Fruit fly (Drosophila melanogaster) whole organism, prepupa: ENCODE measurements around the gene shep.

Experiments
- CG10631 ChIP-seq: fragments of 200-800 bp; sonication (Bioruptor generic); optimal IDR thresholded peaks from 2 replicates; lab custom pipeline; 2016; ENCODE audit warnings: missing biosample characterization, missing genetic modification characterization
- CG10669 ChIP-seq: fragments of 200-800 bp; sonication (Bioruptor generic); optimal IDR thresholded peaks from 3 replicates; lab custom pipeline; 2018; ENCODE audit warnings: missing biosample characterization, mild to moderate bottlenecking, missing genetic modification characterization, moderate library complexity
- CG11294 ChIP-seq: fragments of 200-800 bp; sonication (Bioruptor generic); IDR thresholded peaks from 2 replicates; pipeline ENCODE4 v1.3.6; 2022; ENCODE audit warnings: missing biosample characterization, missing genetic modification characterization
- CG11902 ChIP-seq: fragments of 200-800 bp; sonication (Bioruptor generic); optimal IDR thresholded peaks from 3 replicates; lab custom pipeline; 2016; ENCODE audit warnings: missing biosample characterization, missing genetic modification characterization
- CG1621 ChIP-seq: fragments of 200-800 bp; sonication (Bioruptor generic); optimal IDR thresholded peaks from 3 replicates; lab custom pipeline; 2018; ENCODE audit warnings: missing biosample characterization, mild to moderate bottlenecking, missing genetic modification characterization
- CG31627 ChIP-seq: fragments of 200-800 bp; sonication (Bioruptor generic); optimal IDR thresholded peaks from 3 replicates; lab custom pipeline; 2016; ENCODE audit warnings: missing biosample characterization, missing genetic modification characterization
- CG32006 ChIP-seq: fragments of 200-800 bp; sonication (Bioruptor generic); optimal IDR thresholded peaks from 3 replicates; lab custom pipeline; 2017; ENCODE audit warnings: missing biosample characterization, mild to moderate bottlenecking, missing genetic modification characterization
- CG34406 ChIP-seq: fragments of 200-800 bp; sonication (Bioruptor generic); optimal IDR thresholded peaks from 3 replicates; lab custom pipeline; 2016; ENCODE audit warnings: missing biosample characterization, missing genetic modification characterization
- CG3919 ChIP-seq: fragments of 200-800 bp; sonication (Bioruptor generic); optimal IDR thresholded peaks from 3 replicates; lab custom pipeline; 2016; ENCODE audit warnings: missing biosample characterization, missing genetic modification characterization
- CG4318 ChIP-seq: fragments of 200-800 bp; sonication (Bioruptor generic); optimal IDR thresholded peaks from 3 replicates; lab custom pipeline; 2017; ENCODE audit warnings: missing biosample characterization, mild to moderate bottlenecking, missing genetic modification characterization
- CG6163 ChIP-seq: fragments of 200-800 bp; sonication (Bioruptor generic); IDR thresholded peaks from 3 replicates; pipeline ENCODE4 v1.3.6; 2022; ENCODE audit warnings: missing biosample characterization, missing genetic modification characterization
- CG6276 ChIP-seq: fragments of 200-800 bp; sonication (Bioruptor generic); optimal IDR thresholded peaks from 2 replicates; lab custom pipeline; 2017; ENCODE audit warnings: missing biosample characterization, mild to moderate bottlenecking, missing genetic modification characterization
- CG6792 ChIP-seq: fragments of 200-800 bp; sonication (Bioruptor generic); optimal IDR thresholded peaks from 3 replicates; lab custom pipeline; 2016; ENCODE audit warnings: missing biosample characterization, missing genetic modification characterization
- CG6808 ChIP-seq: fragments of 200-800 bp; sonication (Bioruptor generic); optimal IDR thresholded peaks from 3 replicates; lab custom pipeline; 2017; ENCODE audit warnings: missing biosample characterization, missing genetic modification characterization, mild to moderate bottlenecking, moderate library complexity, missing genetic modification reagents
- CG8119 ChIP-seq: fragments of 200-800 bp; sonication (Bioruptor generic); IDR thresholded peaks from 3 replicates; pipeline ENCODE4 v1.3.6; 2022; ENCODE audit warnings: missing biosample characterization, missing genetic modification characterization
- CG8319 ChIP-seq: fragments of 200-800 bp; sonication (Bioruptor generic); optimal IDR thresholded peaks from 3 replicates; lab custom pipeline; 2016; ENCODE audit warnings: missing biosample characterization, missing genetic modification characterization
- CG8632 ChIP-seq: fragments of 200-800 bp; sonication (Bioruptor generic); optimal IDR thresholded peaks from 3 replicates; lab custom pipeline; 2016; ENCODE audit warnings: missing biosample characterization, missing genetic modification characterization
- CG9139 ChIP-seq: fragments of 200-800 bp; sonication (Bioruptor generic); optimal IDR thresholded peaks from 3 replicates; lab custom pipeline; 2017; ENCODE audit warnings: missing biosample characterization, mild to moderate bottlenecking, missing genetic modification characterization
- Eip78C ChIP-seq: fragments of 200-800 bp; sonication (Bioruptor generic); peaks from one replicate; lab custom pipeline; 2016; ENCODE audit warnings: missing biosample characterization, missing genetic modification characterization
- Eip93F ChIP-seq: fragments of 200-800 bp; sonication (Bioruptor generic); optimal IDR thresholded peaks from 2 replicates; lab custom pipeline; 2016; ENCODE audit warnings: missing biosample characterization, mild to moderate bottlenecking, missing genetic modification characterization
- Ets21C ChIP-seq: fragments of 200-800 bp; sonication (Bioruptor generic); optimal IDR thresholded peaks from 3 replicates; lab custom pipeline; 2016; ENCODE audit warnings: missing biosample characterization, missing genetic modification characterization
- Ets96B ChIP-seq: fragments of 200-800 bp; optimal IDR thresholded peaks from 2 replicates; lab custom pipeline; 2019; ENCODE audit warnings: missing biosample characterization, mild to moderate bottlenecking, missing genetic modification characterization, moderate library complexity
- Gug ChIP-seq: fragments of 200-800 bp; sonication (Bioruptor generic); IDR thresholded peaks from 2 replicates; pipeline ENCODE4 v1.3.6; 2022; ENCODE audit warnings: missing biosample characterization, missing genetic modification characterization
- Hr38 ChIP-seq: sonication (Bioruptor generic); optimal IDR thresholded peaks from 2 replicates; lab custom pipeline; 2016; ENCODE audit warnings: missing biosample characterization, missing genetic modification characterization
- Hr4 ChIP-seq: fragments of 200-800 bp; sonication (Bioruptor generic); optimal IDR thresholded peaks from 3 replicates; lab custom pipeline; 2016; ENCODE audit warnings: missing biosample characterization, missing genetic modification characterization
- Lpt ChIP-seq: fragments of 200-800 bp; sonication (Bioruptor generic); optimal IDR thresholded peaks from 3 replicates; lab custom pipeline; 2016; ENCODE audit warnings: missing biosample characterization, missing genetic modification characterization
- Met ChIP-seq: fragments of 200-800 bp; sonication (Bioruptor generic); optimal IDR thresholded peaks from 3 replicates; lab custom pipeline; 2016; ENCODE audit warnings: missing biosample characterization, missing genetic modification characterization
- Smox ChIP-seq: fragments of 200-800 bp; sonication (Bioruptor generic); optimal IDR thresholded peaks from 3 replicates; lab custom pipeline; 2016; ENCODE audit warnings: missing biosample characterization, missing genetic modification characterization
- Sox102F ChIP-seq: fragments of 200-800 bp; sonication (Bioruptor generic); optimal IDR thresholded peaks from 2 replicates; lab custom pipeline; 2016; ENCODE audit warnings: missing biosample characterization, mild to moderate bottlenecking, missing genetic modification characterization
- Sox15 ChIP-seq: fragments of 200-800 bp; sonication (Bioruptor generic); optimal IDR thresholded peaks from 3 replicates; lab custom pipeline; 2016; ENCODE audit warnings: missing biosample characterization, missing genetic modification characterization
- achi ChIP-seq: fragments of 200-800 bp; sonication (Bioruptor generic); optimal IDR thresholded peaks from 3 replicates; lab custom pipeline; 2016; ENCODE audit warnings: missing biosample characterization, missing genetic modification characterization
- dac ChIP-seq: fragments of 200-800 bp; sonication (Bioruptor generic); optimal IDR thresholded peaks from 2 replicates; lab custom pipeline; 2017; ENCODE audit warnings: missing biosample characterization, mild to moderate bottlenecking, missing genetic modification characterization
- dsx ChIP-seq: fragments of 200-800 bp; optimal IDR thresholded peaks from 3 replicates; lab custom pipeline; 2019; ENCODE audit warnings: missing biosample characterization, mild to moderate bottlenecking, missing genetic modification characterization, moderate library complexity; ENCODE audit not compliant: poor library complexity, severe bottlenecking
- eg ChIP-seq: fragments of 200-800 bp; sonication (Bioruptor generic); IDR thresholded peaks from 3 replicates; pipeline ENCODE4 v1.3.6; 2022; ENCODE audit warnings: missing biosample characterization, missing genetic modification characterization
- esn ChIP-seq: fragments of 200-800 bp; sonication (Bioruptor generic); optimal IDR thresholded peaks from 2 replicates; lab custom pipeline; 2016; ENCODE audit warnings: missing biosample characterization, mild to moderate bottlenecking, missing genetic modification characterization, moderate library complexity
- fd59A ChIP-seq: fragments of 200-800 bp; sonication (Bioruptor generic); optimal IDR thresholded peaks from 2 replicates; lab custom pipeline; 2017; ENCODE audit warnings: missing biosample characterization, mild to moderate bottlenecking, missing genetic modification characterization, missing genetic modification reagents
- fd85E ChIP-seq: fragments of 200-800 bp; sonication (Bioruptor generic); optimal IDR thresholded peaks from 3 replicates; lab custom pipeline; 2016; ENCODE audit warnings: missing biosample characterization, missing genetic modification characterization
- lz ChIP-seq: fragments of 200-800 bp; sonication (Bioruptor generic); optimal IDR thresholded peaks from 3 replicates; lab custom pipeline; 2016; ENCODE audit warnings: missing biosample characterization, missing genetic modification characterization
- net ChIP-seq: fragments of 200-800 bp; sonication (Bioruptor generic); optimal IDR thresholded peaks from 3 replicates; lab custom pipeline; 2016; ENCODE audit warnings: missing biosample characterization, missing genetic modification characterization
- pdm3 ChIP-seq: fragments of 200-800 bp; sonication (Bioruptor generic); optimal IDR thresholded peaks from 3 replicates; lab custom pipeline; 2016; ENCODE audit warnings: missing biosample characterization, missing genetic modification characterization
- salr ChIP-seq, 2 experiments: fragments of 200-800 bp; sonication (Bioruptor generic); optimal IDR thresholded peaks; 3 replicates each; lab custom pipeline; 2016 to 2018; ENCODE audit warnings: missing biosample characterization in 2 of 2, missing genetic modification characterization in 2 of 2, mild to moderate bottlenecking in 1 of 2
- spab ChIP-seq: fragments of 200-800 bp; sonication (Bioruptor generic); optimal IDR thresholded peaks from 2 replicates; lab custom pipeline; 2017; ENCODE audit warnings: missing biosample characterization, mild to moderate bottlenecking, missing genetic modification characterization, missing genetic modification reagents
- ss ChIP-seq, 2 experiments: fragments of 200-800 bp; sonication (Bioruptor generic); optimal IDR thresholded peaks; 2 replicates in 1 of 2; 3 replicates in 1 of 2; lab custom pipeline; 2017 to 2018; ENCODE audit warnings: mild to moderate bottlenecking in 2 of 2, missing biosample characterization in 2 of 2, missing genetic modification characterization in 2 of 2, moderate library complexity in 1 of 2
- svp ChIP-seq: fragments of 200-800 bp; sonication (Bioruptor generic); peaks from one replicate; lab custom pipeline; 2016; ENCODE audit warnings: missing biosample characterization, missing genetic modification characterization
- vri ChIP-seq: fragments of 200-800 bp; sonication (Bioruptor generic); optimal IDR thresholded peaks from 3 replicates; lab custom pipeline; 2016; ENCODE audit warnings: missing biosample characterization, mild to moderate bottlenecking, missing genetic modification characterization

Gene shep

dm6 chr3L:5247923-5248821 lies 29.6 kb downstream of the shep start (continued):
- TF ChIP-seq Sox102F (GFP tag; lab: Kevin White, UChicago): peak; percentile 66
- peak; percentile 77 for TF ChIP-seq CG6163 (GFP tag; lab: Robert Waterston, UW)
- TF ChIP-seq Eip93F (GFP tag; lab: Kevin White, UChicago): no peak
- TF ChIP-seq lz: peak; percentile 79
- peak; percentile 26 for TF ChIP-seq Ets96B (tag; lab: Kevin White, UChicago)
- TF ChIP-seq Gug: peak; percentile 84
- peak; percentile 27 for TF ChIP-seq CG1621 (tag; lab: Kevin White, UChicago)
- peak; percentile 88 for TF ChIP-seq CG11294 (GFP tag; lab: Robert Waterston, UW)
- TF ChIP-seq vri (GFP tag; lab: Kevin White, UChicago): peak; percentile 38
- TF ChIP-seq Sox15 (GFP tag; lab: Kevin White, UChicago): peak; percentile 72
- TF ChIP-seq Hr4 (GFP tag; lab: Kevin White, UChicago): peak; percentile 90
- peak; percentile 86 for TF ChIP-seq dac (GFP tag; lab: Kevin White, UChicago)
- TF ChIP-seq svp: peak; percentile 89
- TF ChIP-seq esn (GFP tag; lab: Kevin White, UChicago): peak; percentile 64
- TF ChIP-seq CG8119 (GFP tag; lab: Robert Waterston, UW): peak; percentile 83
- peak; percentile 73 for TF ChIP-seq Ets21C (GFP tag; lab: Kevin White, UChicago)
- no peak for TF ChIP-seq ss (GFP tag; optimal IDR thresholded peaks at IDR 0.05; lab: Kevin White, UChicago)
- TF ChIP-seq pdm3 (GFP tag; lab: Kevin White, UChicago): peak; percentile 74
- TF ChIP-seq CG31627: peak; percentile 80
- peak; percentile 88 for TF ChIP-seq CG4318 (GFP tag; lab: Kevin White, UChicago)
- peak; percentile 54 for TF ChIP-seq CG8319 (GFP tag; lab: Kevin White, UChicago)
- TF ChIP-seq Smox (GFP tag; lab: Kevin White, UChicago): peak; percentile 62
- peak; percentile 57 for TF ChIP-seq fd59A
- TF ChIP-seq CG34406 (GFP tag; lab: Kevin White, UChicago): peak; percentile 69
- TF ChIP-seq CG6792 (GFP tag; lab: Kevin White, UChicago): peak; percentile 68
- TF ChIP-seq CG3919 (GFP tag; lab: Kevin White, UChicago): peak; percentile 65
- peak; percentile 19 for TF ChIP-seq spab (GFP tag; lab: Kevin White, UChicago)
- TF ChIP-seq Hr38 (GFP tag; lab: Kevin White, UChicago): no peak
- TF ChIP-seq CG9139 (GFP tag; lab: Kevin White, UChicago): no peak
- peak; percentile 77 for TF ChIP-seq achi (GFP tag; lab: Kevin White, UChicago)

dm6 chr3L:5246747-5247454 lies 30.8 kb downstream of the shep start:
- TF ChIP-seq Lpt (GFP tag; lab: Kevin White, UChicago) (peak; percentile 10), CG4318 (GFP tag; lab: Kevin White, UChicago) (peak; percentile 8), pdm3 (GFP tag; lab: Kevin White, UChicago) (peak; percentile 4), Eip78C (peak; percentile 76), CG32006 (GFP tag; lab: Kevin White, UChicago) (peak; percentile 66), CG6163 (GFP tag; lab: Robert Waterston, UW) (0 out of 3 replicates have a peak, but pooled peaks have one; percentile 32), fd85E (GFP tag; lab: Kevin White, UChicago) (no peak), Hr4 (GFP tag; lab: Kevin White, UChicago) (peak; percentile 43), eg (GFP tag; lab: Robert Waterston, UW) (peak; percentile 79), CG10669 (peak; percentile 18), Met (GFP tag; lab: Kevin White, UChicago) (no peak), vri (GFP tag; lab: Kevin White, UChicago) (no peak), dsx (no peak), CG10631 (no peak), CG8632 (GFP tag; lab: Kevin White, UChicago) (no peak), Sox102F (GFP tag; lab: Kevin White, UChicago) (no peak), salr (GFP tag; optimal IDR thresholded peaks at IDR 0.05; lab: Kevin White, UChicago) (peak in 1 of 2 experiments; percentile 4), CG11294 (GFP tag; lab: Robert Waterston, UW) (0 out of 2 replicates have a peak, but pooled peaks have one; percentile 26), svp (peak; percentile 74), CG34406 (GFP tag; lab: Kevin White, UChicago) (no peak), fd59A (no peak), CG6276 (GFP tag; lab: Kevin White, UChicago) (peak; percentile 47), CG6808 (GFP tag; lab: Kevin White, UChicago) (no peak), esn (GFP tag; lab: Kevin White, UChicago) (peak; percentile 20), CG11902 (GFP tag; lab: Kevin White, UChicago) (no peak), net (peak; percentile 18)
